Worm (Caenorhabditis elegans) whole organism, L4 larva: ENCODE measurements around the gene fbxb-106.

Experiments used
- D1046.2 ChIP-seq: fragments of 200-800 bp; sonication (Bioruptor generic); IDR thresholded peaks from 2 replicates; pipeline ENCODE4 v1.3.6; 2022; ENCODE audit warnings: missing genetic modification characterization, missing compliant biosample characterization
- F26F4.8 ChIP-seq: fragments of 200-800 bp; sonication (Bioruptor generic); conservative IDR thresholded peaks from 2 replicates; pipeline ENCODE4 v1.3.6; 2022; ENCODE audit warnings: missing genetic modification characterization, missing compliant biosample characterization
- F44E2.7 ChIP-seq: fragments of 200-800 bp; sonication (Bioruptor generic); IDR thresholded peaks from 2 replicates; pipeline ENCODE4 v2.1.2; 2022; ENCODE audit warnings: missing genetic modification characterization, missing compliant biosample characterization
- F49E8.2 ChIP-seq: sonication (generic microtip); optimal IDR thresholded peaks from 2 replicates; lab custom pipeline; 2016; ENCODE audit warnings: missing compliant biosample characterization, mild to moderate bottlenecking, missing genetic modification characterization, borderline replicate concordance
- Y105C5A.15 ChIP-seq: fragments of 200-800 bp; sonication (Bioruptor generic); IDR thresholded peaks from 2 replicates; pipeline ENCODE4 v1.3.6; 2022; ENCODE audit warnings: missing genetic modification characterization, missing compliant biosample characterization
- Y48G9A.11 ChIP-seq: fragments of 200-800 bp; sonication (Bioruptor generic); IDR thresholded peaks from 2 replicates; pipeline ENCODE4 v1.3.6; 2022; ENCODE audit warnings: missing genetic modification reagents, missing genetic modification characterization, missing compliant biosample characterization
- ZK546.5 ChIP-seq, 2 experiments: sonication (generic microtip); optimal IDR thresholded peaks; 2 replicates each; lab custom pipeline; 2017; ENCODE audit warnings: missing biosample characterization in 2 of 2, missing genetic modification characterization in 2 of 2
- aha-1 ChIP-seq: fragments of 150-350 bp; peaks from one replicate; lab custom pipeline; 2014; ENCODE audit warnings: missing biosample characterization, missing genetic modification characterization
- aly-2 ChIP-seq: sonication (generic microtip); optimal IDR thresholded peaks from 2 replicates; lab custom pipeline; 2018; ENCODE audit warnings: missing biosample characterization, missing genetic modification characterization
- attf-4 ChIP-seq: sonication (generic microtip); optimal IDR thresholded peaks from 3 replicates; lab custom pipeline; 2017; ENCODE audit warnings: missing biosample characterization, missing genetic modification characterization
- ceh-20 ChIP-seq: fragments of 200-800 bp; sonication (Bioruptor generic); IDR thresholded peaks from 2 replicates; pipeline ENCODE4 v1.3.6; 2022; ENCODE audit warnings: missing genetic modification reagents, missing genetic modification characterization, missing compliant biosample characterization
- ceh-32 ChIP-seq: sonication (generic microtip); optimal IDR thresholded peaks from 2 replicates; lab custom pipeline; 2016; ENCODE audit warnings: mild to moderate bottlenecking, missing genetic modification characterization, missing compliant biosample characterization; ENCODE audit not compliant: poor library complexity
- ces-1 ChIP-seq: fragments of 150-350 bp; sonication (generic microtip); optimal IDR thresholded peaks from 4 replicates; lab custom pipeline; 2014; ENCODE audit warnings: missing biosample characterization, missing genetic modification reagents, missing genetic modification characterization
- daf-12 ChIP-seq: fragments of 150-350 bp; optimal IDR thresholded peaks from 2 replicates; lab custom pipeline; 2014; ENCODE audit warnings: missing biosample characterization, missing genetic modification reagents, missing genetic modification characterization
- daf-16 ChIP-seq, 3 experiments: sonication (generic microtip); optimal IDR thresholded peaks; 2 replicates each; lab custom pipeline; 2016 to 2017; ENCODE audit warnings: missing genetic modification characterization in 3 of 3, missing genetic modification reagents in 3 of 3, mild to moderate bottlenecking in 2 of 3, missing compliant biosample characterization in 2 of 3, missing biosample characterization in 1 of 3, moderate library complexity in 1 of 3
- daf-19 ChIP-seq: fragments of 200-800 bp; sonication (Bioruptor generic); conservative IDR thresholded peaks from 2 replicates; pipeline ENCODE4 v1.3.6; 2022; ENCODE audit warnings: missing genetic modification characterization, missing compliant biosample characterization
- dmd-6 ChIP-seq: fragments of 200-800 bp; sonication (Bioruptor generic); IDR thresholded peaks from 2 replicates; pipeline ENCODE4 v1.3.6; 2022; ENCODE audit warnings: missing genetic modification reagents, missing genetic modification characterization, missing compliant biosample characterization
- dmd-8 ChIP-seq: fragments of 200-800 bp; sonication (Bioruptor generic); IDR thresholded peaks from 2 replicates; pipeline ENCODE4 v1.3.6; 2022; ENCODE audit warnings: missing genetic modification characterization, missing compliant biosample characterization
- dmd-9 ChIP-seq: fragments of 200-800 bp; sonication (Bioruptor generic); IDR thresholded peaks from 2 replicates; pipeline ENCODE4 v1.3.6; 2022; ENCODE audit warnings: missing genetic modification reagents, missing genetic modification characterization, missing compliant biosample characterization
- egl-27 ChIP-seq: sonication (generic microtip); optimal IDR thresholded peaks from 3 replicates; lab custom pipeline; 2017; ENCODE audit warnings: missing biosample characterization, missing genetic modification reagents, missing genetic modification characterization
- egl-43 ChIP-seq: fragments of 200-800 bp; sonication (Bioruptor generic); IDR thresholded peaks from 2 replicates; pipeline ENCODE4 v1.3.6; 2022; ENCODE audit warnings: missing genetic modification reagents, missing genetic modification characterization, missing compliant biosample characterization
- jun-1 ChIP-seq: fragments of 150-350 bp; optimal IDR thresholded peaks from 2 replicates; lab custom pipeline; 2014; ENCODE audit warnings: missing biosample characterization, missing genetic modification reagents, missing genetic modification characterization
- lim-7 ChIP-seq: fragments of 200-800 bp; sonication (Bioruptor generic); IDR thresholded peaks from 2 replicates; pipeline ENCODE4 v1.3.6; 2022; ENCODE audit warnings: missing genetic modification characterization, missing compliant biosample characterization
- lin-13 ChIP-seq: fragments of 150-350 bp; optimal IDR thresholded peaks from 2 replicates; lab custom pipeline; 2014; ENCODE audit warnings: missing biosample characterization, missing genetic modification reagents, missing genetic modification characterization
- lin-15B ChIP-seq: fragments of 150-350 bp; sonication (generic microtip); optimal IDR thresholded peaks from 3 replicates; lab custom pipeline; 2014; ENCODE audit warnings: missing biosample characterization, missing genetic modification characterization
- lin-29 ChIP-seq: fragments of 200-800 bp; sonication (Bioruptor generic); IDR thresholded peaks from 2 replicates; pipeline ENCODE4 v1.3.6; 2022; ENCODE audit warnings: missing genetic modification reagents, missing genetic modification characterization, missing compliant biosample characterization
- lin-38 ChIP-seq: fragments of 200-800 bp; sonication (Bioruptor generic); IDR thresholded peaks from 2 replicates; pipeline ENCODE4 v1.3.6; 2022; ENCODE audit warnings: missing genetic modification reagents, missing genetic modification characterization, missing compliant biosample characterization
- lin-39 ChIP-seq: fragments of 150-350 bp; optimal IDR thresholded peaks from 2 replicates; lab custom pipeline; 2014; ENCODE audit warnings: missing biosample characterization, missing genetic modification reagents, missing genetic modification characterization
- mdt-29 ChIP-seq: fragments of 200-800 bp; sonication (Bioruptor generic); IDR thresholded peaks from 2 replicates; pipeline ENCODE4 v1.3.6; 2022; ENCODE audit warnings: missing genetic modification reagents, missing genetic modification characterization, missing compliant biosample characterization
- mes-2 ChIP-seq: sonication (generic microtip); optimal IDR thresholded peaks from 2 replicates; lab custom pipeline; 2016; ENCODE audit warnings: missing genotype, mild to moderate bottlenecking, missing genetic modification characterization, missing compliant biosample characterization; ENCODE audit not compliant: poor library complexity, severe bottlenecking
- nhr-10 ChIP-seq: fragments of 150-350 bp; optimal IDR thresholded peaks from 2 replicates; lab custom pipeline; 2014; ENCODE audit warnings: missing biosample characterization, missing genetic modification characterization
- nhr-237 ChIP-seq: sonication (generic microtip); optimal IDR thresholded peaks from 2 replicates; lab custom pipeline; 2017; ENCODE audit warnings: missing biosample characterization, missing genetic modification characterization
- nhr-25 ChIP-seq: sonication (generic microtip); optimal IDR thresholded peaks from 2 replicates; lab custom pipeline; 2017; ENCODE audit warnings: missing genetic modification characterization, mild to moderate bottlenecking, missing compliant biosample characterization, antibody characterized with exemption, moderate library complexity, borderline replicate concordance; ENCODE audit not compliant: insufficient read depth
- nhr-41 ChIP-seq: fragments of 200-800 bp; sonication (Bioruptor generic); IDR thresholded peaks from 2 replicates; pipeline ENCODE4 v1.3.6; 2022; ENCODE audit warnings: missing genetic modification reagents, missing genetic modification characterization, missing compliant biosample characterization
- nhr-48 ChIP-seq: sonication (generic microtip); optimal IDR thresholded peaks from 2 replicates; lab custom pipeline; 2016; ENCODE audit warnings: mild to moderate bottlenecking, missing genetic modification characterization, missing compliant biosample characterization
- pqm-1 ChIP-seq: sonication (generic microtip); optimal IDR thresholded peaks from 2 replicates; lab custom pipeline; 2017; ENCODE audit warnings: missing biosample characterization, missing genetic modification characterization
- set-16 ChIP-seq: fragments of 200-800 bp; sonication (Bioruptor generic); IDR thresholded peaks from 2 replicates; pipeline ENCODE4 v1.3.6; 2022; ENCODE audit warnings: missing genetic modification reagents, missing genetic modification characterization, missing compliant biosample characterization
- snpc-1.2 ChIP-seq: fragments of 200-800 bp; sonication (Bioruptor generic); IDR thresholded peaks from 2 replicates; pipeline ENCODE4 v1.3.6; 2022; ENCODE audit warnings: missing genetic modification reagents, missing genetic modification characterization, missing compliant biosample characterization
- snpc-4 ChIP-seq: fragments of 150-350 bp; optimal IDR thresholded peaks from 2 replicates; lab custom pipeline; 2014; ENCODE audit warnings: missing biosample characterization, missing genetic modification characterization
- spr-1 ChIP-seq: sonication (generic microtip); optimal IDR thresholded peaks from 2 replicates; lab custom pipeline; 2016; ENCODE audit warnings: mild to moderate bottlenecking, missing genetic modification characterization, missing compliant biosample characterization
- tag-97 ChIP-seq: fragments of 200-800 bp; sonication (Bioruptor generic); IDR thresholded peaks from 2 replicates; pipeline ENCODE4 v1.3.6; 2022; ENCODE audit warnings: missing genetic modification characterization, missing compliant biosample characterization
- tra-1 ChIP-seq: fragments of 200-800 bp; sonication (Bioruptor generic); IDR thresholded peaks from 2 replicates; pipeline ENCODE4 v1.3.6; 2022; ENCODE audit warnings: missing genetic modification reagents, missing genetic modification characterization, missing compliant biosample characterization
- unc-62 ChIP-seq, 3 experiments: fragments of 150-350 bp in 1 of 3; sonication (generic microtip); optimal IDR thresholded peaks in 2 of 3; peaks in 1 of 3; 1 replicate in 1 of 3; 2 replicates in 2 of 3; lab custom pipeline; 2014 to 2017; ENCODE audit warnings: missing biosample characterization in 3 of 3, missing genetic modification characterization in 3 of 3, missing genetic modification reagents in 3 of 3, missing genotype in 1 of 3
- vab-7 ChIP-seq: fragments of 200-800 bp; sonication (Bioruptor generic); IDR thresholded peaks from 2 replicates; pipeline ENCODE4 v1.3.6; 2022; ENCODE audit warnings: missing genetic modification reagents, missing genetic modification characterization, missing compliant biosample characterization
- zfp-3 ChIP-seq: fragments of 200-800 bp; sonication (Bioruptor generic); conservative IDR thresholded peaks from 2 replicates; pipeline ENCODE4 v1.3.6; 2022; ENCODE audit warnings: missing genetic modification reagents, missing genetic modification characterization, missing compliant biosample characterization

Gene fbxb-106

ce11 chrII:2735192-2735591, 27.0 kb upstream of the fbxb-106 start, which contains the start of gene wdr-31:
TSS of gene wdr-31 (minus strand) at chrII:2735292.
- TF ChIP-seq tag-97 (GFP tag; lab: Robert Waterston, UW) (no peak), tra-1 (no peak)
- TF ChIP-seq, all 104 proteins: peak for 0

DNA sequence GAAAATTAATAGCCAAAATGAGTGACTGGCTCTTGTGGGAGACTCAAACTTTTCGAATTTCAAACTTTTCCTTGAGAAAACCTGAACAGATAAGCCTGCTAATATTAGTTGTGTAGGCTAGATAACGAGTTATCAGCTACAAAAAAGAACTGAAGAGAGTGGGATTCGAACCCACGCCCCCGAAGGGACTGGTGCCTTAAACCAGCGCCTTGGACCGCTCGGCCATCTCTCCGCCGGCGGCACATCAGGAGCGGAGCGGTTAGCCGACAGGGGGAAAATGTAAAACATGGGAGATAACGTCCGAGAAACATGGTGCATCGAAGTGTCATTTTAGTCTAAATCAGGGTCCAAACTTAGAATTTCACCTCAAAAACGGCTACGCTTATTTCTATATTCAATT, 26.6 kb upstream of the fbxb-106 start:
- TF ChIP-seq ceh-20 (GFP tag; lab: Robert Waterston, UW), result peak; percentile 11; the same call in 1 of the 2 replicates
- TF ChIP-seq lim-7 (GFP tag; lab: Robert Waterston, UW), result peak; percentile 67; the same call in 1 of the 2 replicates
- TF ChIP-seq attf-4 (tag; lab: Kevin White, UChicago), result no peak
- no peak for TF ChIP-seq daf-19 (GFP tag; lab: Robert Waterston, UW)
- peak; percentile 43 for TF ChIP-seq mes-2 (tag; lab: Kevin White, UChicago)
- no peak for TF ChIP-seq lin-29 (GFP tag; lab: Robert Waterston, UW)
- TF ChIP-seq Y48G9A.11 (GFP tag; lab: Robert Waterston, UW), result peak; percentile 66
- TF ChIP-seq Y105C5A.15 (GFP tag; lab: Robert Waterston, UW), result 0 out of 2 replicates have a peak, but pooled peaks have one; percentile 61
- peak; percentile 64; the same call in 1 of the 2 replicates for TF ChIP-seq F26F4.8
- TF ChIP-seq egl-43 (GFP tag; lab: Robert Waterston, UW), result peak; percentile 82
- peak; percentile 44; the same call in 1 of the 2 replicates for TF ChIP-seq dmd-9 (GFP tag; lab: Robert Waterston, UW)
- TF ChIP-seq lin-38, result peak; percentile 63
- no peak for TF ChIP-seq aly-2 (tag; lab: Kevin White, UChicago)
- TF ChIP-seq lin-13, result peak; percentile 46
- TF ChIP-seq dmd-6 (GFP tag; lab: Robert Waterston, UW), result peak; percentile 29; the same call in 1 of the 2 replicates
- TF ChIP-seq F44E2.7, result 0 out of 2 replicates have a peak, but pooled peaks have one; percentile 71
- TF ChIP-seq aha-1, result peak; percentile 80
- TF ChIP-seq egl-27 (tag; lab: Kevin White, UChicago), result no peak
- TF ChIP-seq mdt-29 (GFP tag; lab: Robert Waterston, UW), result peak; percentile 52; the same call in 1 of the 2 replicates
- peak; percentile 79 for TF ChIP-seq set-16 (GFP tag; lab: Robert Waterston, UW)
- no peak for TF ChIP-seq pqm-1
- peak; percentile 45; the same call in 1 of the 2 replicates for TF ChIP-seq vab-7 (GFP tag; lab: Robert Waterston, UW)
- 0 out of 2 replicates have a peak, but pooled peaks have one; percentile 31 for TF ChIP-seq nhr-41 (GFP tag; lab: Robert Waterston, UW)
- TF ChIP-seq ZK546.5 (tag; optimal IDR thresholded peaks at IDR 0.05; lab: Kevin White, UChicago), result no peak
- 0 out of 2 replicates have a peak, but pooled peaks have one; percentile 19 for TF ChIP-seq D1046.2 (GFP tag; lab: Robert Waterston, UW)
- TF ChIP-seq daf-16 (GFP tag; optimal IDR thresholded peaks at IDR 0.05; lab: Kevin White, UChicago), result no peak
- TF ChIP-seq daf-16 (tag; optimal IDR thresholded peaks at IDR 0.05; lab: Kevin White, UChicago), result peak; percentile 13
- peak; percentile 65 for TF ChIP-seq snpc-1.2 (GFP tag; lab: Robert Waterston, UW)
- TF ChIP-seq spr-1 (tag; lab: Kevin White, UChicago), result peak; percentile 6
- no peak for TF ChIP-seq nhr-25
- 0 out of 2 replicates have a peak, but pooled peaks have one; percentile 42 for TF ChIP-seq dmd-8 (GFP tag; lab: Robert Waterston, UW)
- TF ChIP-seq tra-1, result 0 out of 2 replicates have a peak, but pooled peaks have one; percentile 44
- TF ChIP-seq nhr-48 (tag; lab: Kevin White, UChicago), result no peak

- TF ChIP-seq lin-15B (no peak), jun-1 (tag; lab: Kevin White, UChicago) (no peak), F49E8.2 (no peak), F26F4.8 (peak; percentile 70; the same call in 1 of the 2 replicates), unc-62 (GFP tag; optimal IDR thresholded peaks at IDR 0.05 in 1 of 2; lab: Kevin White, UChicago) (peak in 1 of 2 experiments; percentile 51), unc-62 (tag; optimal IDR thresholded peaks at IDR 0.05; lab: Kevin White, UChicago) (no peak), dmd-8 (GFP tag; lab: Robert Waterston, UW) (0 out of 2 replicates have a peak, but pooled peaks have one; percentile 5), snpc-4 (tag; lab: Kevin White, UChicago) (no peak), egl-43 (GFP tag; lab: Robert Waterston, UW) (peak; percentile 67), zfp-3 (GFP tag; lab: Robert Waterston, UW) (no peak), ces-1 (no peak), nhr-237 (tag; lab: Kevin White, UChicago) (no peak), vab-7 (GFP tag; lab: Robert Waterston, UW) (0 out of 2 replicates have a peak, but pooled peaks have one; percentile 35), ceh-32 (tag; lab: Kevin White, UChicago) (no peak), nhr-10 (tag; lab: Kevin White, UChicago) (no peak), nhr-48 (tag; lab: Kevin White, UChicago) (no peak), daf-12 (no peak), F44E2.7 (no peak), lin-39 (tag; lab: Kevin White, UChicago) (no peak), pqm-1 (no peak)
Observed at ce11 chrII:2736156-2736728, 26.0 kb upstream of the fbxb-106 start, which contains the start of gene T05A8.8. TSS of gene T05A8.8 (plus strand) at chrII:2736678.
